Fruit fly (Drosophila melanogaster): ENCODE results near the gene CG32437.

The CG32437 gene

dm6 chr3L:21402552-21402951 lies 45.1 kb downstream of the CG32437 start:
- TF ChIP-seq CG17801 (GFP tag; optimal IDR thresholded peaks at IDR 0.05; ENCODE audit: partially characterized antibody), result no peak

- no peak for TF ChIP-seq CG17801 (GFP tag; optimal IDR thresholded peaks at IDR 0.05; ENCODE audit: partially characterized antibody)
Measured at dm6 chr3L:21406638-21407037, 49.2 kb downstream of the CG32437 start, which contains the start of gene sa. sa (minus strand) TSS chr3L:21406738.
